Worm (Caenorhabditis elegans) whole organism, L4 larva: ENCODE measurements around the gene srj-22.

Experiments used
- R02D3.7 ChIP-seq: fragments of 150-350 bp; sonication (generic microtip); optimal IDR thresholded peaks from 3 replicates; lab custom pipeline; 2014; ENCODE audit warnings: missing biosample characterization, missing genetic modification characterization
- ama-1 ChIP-seq: fragments of 150-350 bp; optimal IDR thresholded peaks from 2 replicates; lab custom pipeline; 2014; ENCODE audit warnings: inconsistent platforms, mixed read lengths
- ceh-20 ChIP-seq: fragments of 200-800 bp; sonication (Bioruptor generic); IDR thresholded peaks from 2 replicates; pipeline ENCODE4 v1.3.6; 2022; ENCODE audit warnings: missing genetic modification reagents, missing genetic modification characterization, missing compliant biosample characterization
- dmd-6 ChIP-seq: fragments of 200-800 bp; sonication (Bioruptor generic); IDR thresholded peaks from 2 replicates; pipeline ENCODE4 v1.3.6; 2022; ENCODE audit warnings: missing genetic modification reagents, missing genetic modification characterization, missing compliant biosample characterization
- egl-27 ChIP-seq: sonication (generic microtip); optimal IDR thresholded peaks from 3 replicates; lab custom pipeline; 2017; ENCODE audit warnings: missing biosample characterization, missing genetic modification reagents, missing genetic modification characterization
- gei-8 ChIP-seq: fragments of 200-800 bp; sonication (Bioruptor generic); optimal IDR thresholded peaks from 2 replicates; lab custom pipeline; 2018; ENCODE audit warnings: mild to moderate bottlenecking, missing genetic modification characterization, missing compliant biosample characterization
- lsy-2 ChIP-seq, 2 experiments: fragments of 150-350 bp in 1 of 2; sonication (generic microtip) in 1 of 2; optimal IDR thresholded peaks; 2 replicates each; lab custom pipeline; 2014 to 2017; ENCODE audit warnings: missing biosample characterization in 2 of 2, missing genetic modification characterization in 2 of 2
- nhr-28 ChIP-seq: fragments of 150-350 bp; optimal IDR thresholded peaks from 2 replicates; lab custom pipeline; 2014; ENCODE audit warnings: missing biosample characterization, missing genetic modification characterization
- nhr-6 ChIP-seq: fragments of 150-350 bp; optimal IDR thresholded peaks from 2 replicates; lab custom pipeline; 2014; ENCODE audit warnings: missing biosample characterization, missing genetic modification characterization
- nhr-77 ChIP-seq: fragments of 150-350 bp; optimal IDR thresholded peaks from 2 replicates; lab custom pipeline; 2014; ENCODE audit warnings: missing biosample characterization, missing genetic modification characterization
- pha-4 ChIP-seq, 2 experiments: fragments of 150-350 bp in 1 of 2; fragments of 200-800 bp in 1 of 2; sonication (Bioruptor generic) in 1 of 2; IDR thresholded peaks in 1 of 2; optimal IDR thresholded peaks in 1 of 2; 2 replicates each; pipeline versions ENCODE4 v1.3.6 to Lab custom; 2014 to 2022; ENCODE audit warnings: missing genetic modification characterization in 2 of 2, missing genetic modification reagents in 2 of 2, missing biosample characterization in 1 of 2, missing compliant biosample characterization in 1 of 2
- saeg-2 ChIP-seq: fragments of 200-800 bp; sonication (Bioruptor generic); IDR thresholded peaks from 2 replicates; pipeline ENCODE4 v1.3.6; 2022; ENCODE audit warnings: missing genetic modification reagents, missing genetic modification characterization, missing compliant biosample characterization
- unc-62 ChIP-seq, 3 experiments: fragments of 150-350 bp in 1 of 3; sonication (generic microtip); optimal IDR thresholded peaks in 2 of 3; peaks in 1 of 3; 1 replicate in 1 of 3; 2 replicates in 2 of 3; lab custom pipeline; 2014 to 2017; ENCODE audit warnings: missing biosample characterization in 3 of 3, missing genetic modification characterization in 3 of 3, missing genetic modification reagents in 3 of 3, missing genotype in 1 of 3
- zip-11 ChIP-seq: fragments of 200-800 bp; sonication (Bioruptor generic); IDR thresholded peaks from 2 replicates; pipeline ENCODE4 v1.3.6; 2022; ENCODE audit warnings: missing genetic modification characterization, missing compliant biosample characterization

DNA sequence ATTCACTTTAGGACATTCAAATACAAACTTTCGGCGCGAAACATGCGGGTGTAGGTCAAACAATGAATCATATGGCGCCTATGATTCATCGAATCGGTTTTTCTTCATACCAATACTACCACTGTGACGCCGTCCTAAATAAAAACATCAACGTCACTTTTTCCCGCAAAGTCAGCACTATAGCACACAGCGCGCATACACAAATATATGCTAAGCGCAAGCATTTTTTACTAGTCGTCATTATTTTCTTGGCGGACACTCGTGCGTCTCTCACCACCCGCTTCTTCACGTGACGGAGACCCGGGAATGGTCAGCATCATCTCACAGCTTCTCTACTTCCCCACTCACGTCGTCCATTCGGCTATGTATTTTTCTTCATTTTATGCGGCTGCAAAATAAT lies 20.4 kb downstream of the srj-22 start:
- TF ChIP-seq R02D3.7 = no peak
- TF ChIP-seq egl-27 (tag; lab: Kevin White, UChicago) = no peak
- peak; percentile 30 for TF ChIP-seq nhr-6 (tag; lab: Kevin White, UChicago)
- peak in 1 of 2 experiments; percentile 25 for TF ChIP-seq unc-62 (GFP tag; optimal IDR thresholded peaks at IDR 0.05 in 1 of 2; lab: Kevin White, UChicago)
- no peak for TF ChIP-seq unc-62 (tag; optimal IDR thresholded peaks at IDR 0.05; lab: Kevin White, UChicago)
- no peak for TF ChIP-seq zip-11 (GFP tag; lab: Robert Waterston, UW)
- no peak for TF ChIP-seq dmd-6
- no peak for TF ChIP-seq ama-1
- TF ChIP-seq nhr-28 (tag; lab: Kevin White, UChicago) = no peak
- TF ChIP-seq saeg-2 = no peak
- TF ChIP-seq pha-4 (GFP tag; IDR thresholded peaks at IDR 0.05; lab: Robert Waterston, UW) = no peak
- peak; percentile 17 for TF ChIP-seq pha-4 (tag; optimal IDR thresholded peaks at IDR 0.05; lab: Kevin White, UChicago)
- no peak for TF ChIP-seq gei-8 (GFP tag; lab: Kevin White, UChicago)
- no peak for TF ChIP-seq nhr-77 (tag; lab: Kevin White, UChicago)
- peak in 1 of 2 experiments; percentile 19 for TF ChIP-seq lsy-2 (tag; optimal IDR thresholded peaks at IDR 0.05; lab: Kevin White, UChicago)
- TF ChIP-seq ceh-20 (GFP tag; lab: Robert Waterston, UW) = no peak
